Worm (Caenorhabditis elegans) whole organism, L4 larva: ENCODE results near the gene nud-1.

Experiments
- R02D3.7 ChIP-seq: fragments of 150-350 bp; sonication (generic microtip); optimal IDR thresholded peaks from 3 replicates; lab custom pipeline; 2014; ENCODE audit warnings: missing biosample characterization, missing genetic modification characterization
- cey-2 ChIP-seq: sonication (generic microtip); optimal IDR thresholded peaks from 3 replicates; lab custom pipeline; 2017; ENCODE audit warnings: missing genetic modification characterization, mild to moderate bottlenecking, missing compliant biosample characterization, antibody characterized with exemption, borderline replicate concordance; ENCODE audit not compliant: insufficient read depth
- dmd-9 ChIP-seq: fragments of 200-800 bp; sonication (Bioruptor generic); IDR thresholded peaks from 2 replicates; pipeline ENCODE4 v1.3.6; 2022; ENCODE audit warnings: missing genetic modification reagents, missing genetic modification characterization, missing compliant biosample characterization
- dve-1 ChIP-seq: sonication (generic microtip); optimal IDR thresholded peaks from 2 replicates; lab custom pipeline; 2017; ENCODE audit warnings: antibody characterized with exemption, mild to moderate bottlenecking, missing genetic modification characterization, missing compliant biosample characterization; ENCODE audit not compliant: insufficient read depth
- gei-8 ChIP-seq: fragments of 200-800 bp; sonication (Bioruptor generic); optimal IDR thresholded peaks from 2 replicates; lab custom pipeline; 2018; ENCODE audit warnings: mild to moderate bottlenecking, missing genetic modification characterization, missing compliant biosample characterization
- jun-1 ChIP-seq: fragments of 150-350 bp; optimal IDR thresholded peaks from 2 replicates; lab custom pipeline; 2014; ENCODE audit warnings: missing biosample characterization, missing genetic modification reagents, missing genetic modification characterization
- mdl-1 ChIP-seq, 2 experiments: fragments of 150-350 bp in 1 of 2; sonication (generic microtip) in 1 of 2; optimal IDR thresholded peaks; 2 replicates each; lab custom pipeline; 2014 to 2017; ENCODE audit warnings: missing biosample characterization in 2 of 2, missing genetic modification characterization in 2 of 2
- nhr-237 ChIP-seq: sonication (generic microtip); optimal IDR thresholded peaks from 2 replicates; lab custom pipeline; 2017; ENCODE audit warnings: missing biosample characterization, missing genetic modification characterization
- nhr-42 ChIP-seq: fragments of 200-800 bp; sonication (Bioruptor generic); IDR thresholded peaks from 2 replicates; pipeline ENCODE4 v1.3.6; 2022; ENCODE audit warnings: missing genetic modification characterization, missing compliant biosample characterization
- nhr-6 ChIP-seq: fragments of 150-350 bp; optimal IDR thresholded peaks from 2 replicates; lab custom pipeline; 2014; ENCODE audit warnings: missing biosample characterization, missing genetic modification characterization
- saeg-2 ChIP-seq: fragments of 200-800 bp; sonication (Bioruptor generic); IDR thresholded peaks from 2 replicates; pipeline ENCODE4 v1.3.6; 2022; ENCODE audit warnings: missing genetic modification reagents, missing genetic modification characterization, missing compliant biosample characterization
- unc-130 ChIP-seq: sonication (generic microtip); optimal IDR thresholded peaks from 2 replicates; lab custom pipeline; 2016; ENCODE audit warnings: missing genetic modification reagents, missing genetic modification characterization, missing compliant biosample characterization

- TF ChIP-seq nhr-42 (GFP tag; lab: Robert Waterston, UW) (no peak), nhr-6 (tag; lab: Kevin White, UChicago) (no peak), cey-2 (tag; lab: Kevin White, UChicago) (no peak), nhr-237 (tag; lab: Kevin White, UChicago) (no peak), gei-8 (no peak), unc-130 (no peak), saeg-2 (GFP tag; lab: Robert Waterston, UW) (no peak), dmd-9 (GFP tag; lab: Robert Waterston, UW) (no peak), dve-1 (tag; lab: Kevin White, UChicago) (peak; percentile 17), R02D3.7 (tag; lab: Kevin White, UChicago) (no peak), mdl-1 (tag; optimal IDR thresholded peaks at IDR 0.05; lab: Kevin White, UChicago) (no peak), jun-1 (no peak)
These were observed 5.5 kb downstream of the nud-1 start, which contains the start of gene mtm-6 for ce11 chrIII:13346785-13347184.
